Fruit fly (Drosophila melanogaster) whole organism, adult: Measurements from ENCODE around the gene Atg6.
A peak's percentile ranks its signal among the peaks of the same experiment; 100 is the strongest.

ENCODE experiments used
- CG11617 ChIP-seq: fragments of 200-800 bp; sonication (Bioruptor generic); optimal IDR thresholded peaks from 2 replicates; lab custom pipeline; 2017; ENCODE audit warnings: mild to moderate bottlenecking, missing biosample characterization, missing genetic modification reagents, missing genetic modification characterization
- CG12768 ChIP-seq: fragments of 200-800 bp; sonication (Bioruptor generic); optimal IDR thresholded peaks from 2 replicates; lab custom pipeline; 2017; ENCODE audit warnings: missing biosample characterization, missing genetic modification characterization, mild to moderate bottlenecking, moderate library complexity, missing genetic modification reagents
- CG14711 ChIP-seq: fragments of 200-800 bp; sonication (Bioruptor generic); optimal IDR thresholded peaks from 2 replicates; lab custom pipeline; 2018; ENCODE audit warnings: missing biosample characterization, mild to moderate bottlenecking, missing genetic modification characterization, moderate library complexity
- CG1620 ChIP-seq: fragments of 200-800 bp; sonication (Bioruptor generic); optimal IDR thresholded peaks from 2 replicates; lab custom pipeline; 2016; ENCODE audit warnings: missing biosample characterization, missing genetic modification characterization
- CG33017 ChIP-seq: fragments of 200-800 bp; sonication (Bioruptor generic); optimal IDR thresholded peaks from 2 replicates; lab custom pipeline; 2018; ENCODE audit warnings: missing biosample characterization, mild to moderate bottlenecking, missing genetic modification characterization, moderate library complexity
- CG5204 ChIP-seq: fragments of 200-800 bp; sonication (Bioruptor generic); optimal IDR thresholded peaks from 2 replicates; lab custom pipeline; 2016; ENCODE audit warnings: missing biosample characterization, missing genetic modification characterization
- CG7045 ChIP-seq: fragments of 200-800 bp; sonication (Bioruptor generic); optimal IDR thresholded peaks from 2 replicates; lab custom pipeline; 2017; ENCODE audit warnings: missing biosample characterization, mild to moderate bottlenecking, missing genetic modification characterization
- CG7101 ChIP-seq: fragments of 200-800 bp; sonication (Bioruptor generic); optimal IDR thresholded peaks from 2 replicates; lab custom pipeline; 2018; ENCODE audit warnings: missing biosample characterization, mild to moderate bottlenecking, missing genetic modification characterization, moderate library complexity
- Clk ChIP-seq: fragments of 200-800 bp; sonication (Bioruptor generic); optimal IDR thresholded peaks from 2 replicates; lab custom pipeline; 2017; ENCODE audit warnings: missing biosample characterization, missing genetic modification characterization
- Crg-1 ChIP-seq: fragments of 200-800 bp; sonication (Bioruptor generic); optimal IDR thresholded peaks from 2 replicates; lab custom pipeline; 2016; ENCODE audit warnings: missing biosample characterization, missing genetic modification characterization
- Hr96 ChIP-seq: fragments of 200-800 bp; sonication (Bioruptor generic); optimal IDR thresholded peaks from 2 replicates; lab custom pipeline; 2016; ENCODE audit warnings: missing biosample characterization, missing genetic modification characterization
- Mnt ChIP-seq: fragments of 200-800 bp; sonication (Bioruptor generic); optimal IDR thresholded peaks from 2 replicates; lab custom pipeline; 2016; ENCODE audit warnings: missing biosample characterization, mild to moderate bottlenecking, missing genetic modification characterization
- bab1 ChIP-seq: fragments of 200-800 bp; sonication (Bioruptor generic); optimal IDR thresholded peaks from 3 replicates; lab custom pipeline; 2019; ENCODE audit warnings: missing biosample characterization, mild to moderate bottlenecking, missing genetic modification characterization, moderate library complexity
- cic ChIP-seq: fragments of 200-800 bp; sonication (Bioruptor generic); optimal IDR thresholded peaks from 2 replicates; lab custom pipeline; 2017; ENCODE audit warnings: missing biosample characterization, mild to moderate bottlenecking, missing genetic modification characterization, moderate library complexity
- cnc ChIP-seq, 2 experiments: fragments of >200 bp; optimal IDR thresholded peaks; 2 replicates each; lab custom pipeline; 2017
- kay ChIP-seq: fragments of 200-800 bp; sonication (Bioruptor generic); peaks from one replicate; lab custom pipeline; 2016; ENCODE audit warnings: missing biosample characterization, missing genetic modification characterization, borderline replicate concordance
- ovo ChIP-seq: fragments of 200-800 bp; sonication (Bioruptor generic); optimal IDR thresholded peaks from 2 replicates; lab custom pipeline; 2016; ENCODE audit warnings: missing biosample characterization, missing genetic modification characterization
- pad ChIP-seq: fragments of 200-800 bp; sonication (Bioruptor generic); optimal IDR thresholded peaks from 3 replicates; lab custom pipeline; 2017; ENCODE audit warnings: missing biosample characterization, missing genetic modification characterization, mild to moderate bottlenecking, moderate library complexity, missing genetic modification reagents
- tj ChIP-seq: fragments of 200-800 bp; sonication (Bioruptor generic); optimal IDR thresholded peaks from 3 replicates; lab custom pipeline; 2017; ENCODE audit warnings: missing biosample characterization, mild to moderate bottlenecking, missing genetic modification characterization, moderate library complexity
- toe ChIP-seq: fragments of 200-800 bp; sonication (Bioruptor generic); optimal IDR thresholded peaks from 2 replicates; lab custom pipeline; 2016; ENCODE audit warnings: missing biosample characterization, missing genetic modification characterization

Gene Atg6

dm6 chr3R:24015449-24015848 lies 35.1 kb downstream of the Atg6 start:
- no peak for TF ChIP-seq CG7045
- no peak for TF ChIP-seq CG7101 (tag; lab: Kevin White, UChicago)
- TF ChIP-seq Hr96 = no peak
- no peak for TF ChIP-seq cic (GFP tag; lab: Kevin White, UChicago)
- no peak for TF ChIP-seq pad
- no peak for TF ChIP-seq toe (GFP tag; lab: Kevin White, UChicago)
- no peak for TF ChIP-seq cnc (optimal IDR thresholded peaks at IDR 0.05; lab: Kevin White, UChicago)
- TF ChIP-seq CG5204 (GFP tag; lab: Kevin White, UChicago) = no peak
- no peak for TF ChIP-seq Mnt (GFP tag; lab: Kevin White, UChicago)
- no peak for TF ChIP-seq CG12768
- no peak for TF ChIP-seq CG11617 (GFP tag; lab: Kevin White, UChicago)
- no peak for TF ChIP-seq Crg-1 (GFP tag; lab: Kevin White, UChicago)
- TF ChIP-seq kay (GFP tag; lab: Kevin White, UChicago) = no peak
- no peak for TF ChIP-seq bab1

- no peak for TF ChIP-seq CG7045
- TF ChIP-seq Hr96 = no peak
- no peak for TF ChIP-seq cnc (optimal IDR thresholded peaks at IDR 0.05; lab: Kevin White, UChicago)
- TF ChIP-seq pad = no peak
- TF ChIP-seq CG5204 (GFP tag; lab: Kevin White, UChicago) = no peak
These were observed 36.0 kb downstream of the Atg6 start for dm6 chr3R:24014600-24014999.

DNA sequence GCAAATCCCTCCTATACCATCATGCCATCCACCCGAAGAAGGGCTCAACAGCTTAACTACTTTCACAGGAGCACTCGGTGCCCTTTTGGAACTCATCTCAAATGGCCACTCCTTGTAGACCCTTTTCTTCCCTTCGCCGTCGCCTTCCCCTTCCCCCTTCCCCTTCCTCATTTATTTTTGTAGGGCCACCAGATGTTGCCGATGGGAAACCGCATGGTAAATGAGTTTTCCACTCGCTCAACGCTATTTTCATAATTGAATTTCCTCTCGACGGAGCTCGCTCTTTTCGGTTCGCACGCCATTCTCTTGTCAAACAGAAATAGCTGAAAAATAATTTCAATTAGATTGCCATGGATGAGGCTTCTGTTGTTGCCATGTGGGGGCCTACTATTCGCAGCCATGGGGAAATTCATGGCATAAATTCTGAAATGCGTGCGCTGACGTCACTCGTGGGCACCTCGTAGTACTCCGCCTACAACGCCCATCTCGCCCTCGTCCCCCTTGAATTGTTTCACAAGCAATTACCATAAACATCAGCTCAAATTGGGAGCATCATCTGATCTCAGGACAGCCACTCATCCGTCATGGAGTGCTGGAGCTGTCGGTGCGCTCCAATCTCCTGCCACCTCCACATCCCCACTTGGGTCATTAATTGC lies 38.4 kb downstream of the Atg6 start:
- TF ChIP-seq Mnt (GFP tag; lab: Kevin White, UChicago) (no peak), tj (GFP tag; lab: Kevin White, UChicago) (no peak), bab1 (no peak), cnc (optimal IDR thresholded peaks at IDR 0.05; lab: Kevin White, UChicago) (no peak), Clk (GFP tag; lab: Kevin White, UChicago) (no peak), pad (no peak), Crg-1 (GFP tag; lab: Kevin White, UChicago) (no peak), kay (GFP tag; lab: Kevin White, UChicago) (no peak), toe (GFP tag; lab: Kevin White, UChicago) (no peak), cic (GFP tag; lab: Kevin White, UChicago) (no peak)

DNA sequence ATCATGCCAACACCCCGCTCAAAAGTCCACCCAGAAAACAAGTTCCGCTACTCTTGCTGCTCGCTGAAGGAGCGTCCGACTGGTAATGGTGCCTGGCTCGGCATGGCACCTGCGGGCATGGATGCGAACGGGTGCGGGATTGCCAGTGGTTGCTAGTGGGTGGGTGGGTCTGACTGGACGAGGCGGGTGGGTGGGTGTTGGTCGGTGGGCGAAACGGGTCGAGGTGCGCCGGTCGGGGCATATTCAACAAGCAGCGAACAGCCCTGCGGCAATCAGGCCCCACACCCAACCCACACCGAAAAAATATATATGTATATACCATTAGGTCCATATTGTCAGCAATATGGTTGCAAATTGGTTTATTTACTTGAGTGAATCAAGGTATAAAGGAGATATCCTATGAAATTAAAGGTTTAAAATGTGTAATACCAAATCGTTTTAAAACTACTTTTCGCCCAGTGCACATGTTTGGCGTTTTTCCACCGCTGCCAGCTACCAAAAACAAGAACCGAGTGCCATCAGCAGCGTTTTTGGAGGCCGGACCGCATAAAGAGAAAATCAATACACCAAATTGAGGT lies 39.9 kb downstream of the Atg6 start:
- TF ChIP-seq tj (GFP tag; lab: Kevin White, UChicago) (no peak), CG1620 (GFP tag; lab: Kevin White, UChicago) (no peak), cnc (optimal IDR thresholded peaks at IDR 0.05; lab: Kevin White, UChicago) (no peak), kay (GFP tag; lab: Kevin White, UChicago) (no peak), CG5204 (GFP tag; lab: Kevin White, UChicago) (no peak), CG33017 (tag; lab: Kevin White, UChicago) (peak; percentile 1)

DNA sequence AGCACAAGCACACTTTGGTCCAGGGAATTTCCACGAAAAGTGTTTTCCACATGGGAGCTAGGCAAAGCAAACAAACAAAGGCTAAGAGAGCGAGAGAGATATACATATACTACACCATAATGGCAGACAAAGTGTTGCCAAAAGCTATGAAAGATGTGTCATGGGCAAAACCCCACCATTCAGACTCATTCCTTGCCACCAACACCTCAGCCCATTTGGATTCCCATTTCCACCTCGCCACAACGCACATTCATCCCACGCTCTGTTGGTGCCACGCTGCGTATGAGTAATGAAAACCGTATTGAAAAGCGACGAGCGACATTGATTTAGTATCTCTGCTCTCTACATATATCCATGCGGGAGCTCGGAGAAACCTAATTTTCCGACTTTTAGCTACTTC lies 41.7 kb downstream of the Atg6 start:
- no peak for TF ChIP-seq CG11617 (GFP tag; lab: Kevin White, UChicago)

DNA sequence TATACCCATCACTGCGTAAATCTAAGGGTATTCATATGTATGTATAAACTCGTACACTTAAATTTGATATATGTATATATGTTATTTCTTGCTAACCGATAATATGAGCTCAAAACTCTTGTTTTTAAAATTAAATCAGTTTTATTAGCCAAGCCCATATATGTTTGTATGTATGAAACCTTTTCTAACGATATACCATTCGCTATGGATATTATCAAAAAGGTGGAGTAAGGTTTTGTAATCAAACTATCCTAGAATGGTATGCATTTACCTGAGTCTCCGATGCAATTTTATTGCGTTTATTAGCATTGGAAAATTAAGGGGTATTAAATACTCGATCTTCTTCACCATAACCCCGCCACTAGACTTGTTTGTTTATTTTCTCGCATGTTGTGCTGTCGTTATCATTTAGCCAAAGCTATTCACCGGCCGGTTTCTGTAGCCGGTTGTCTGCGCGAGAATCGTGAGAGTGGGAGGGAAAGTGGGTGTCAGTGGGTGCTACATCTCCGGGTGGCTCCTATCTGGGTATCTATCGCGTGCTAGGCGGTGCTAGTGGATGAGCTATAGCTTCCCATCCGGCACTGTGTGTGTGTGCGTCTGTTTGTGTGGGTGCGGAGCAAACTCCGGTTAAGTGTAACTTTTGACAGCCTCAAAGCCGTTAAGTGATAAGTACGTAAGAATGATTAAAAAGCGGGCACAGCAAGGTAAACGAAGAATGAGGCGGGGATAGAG lies 42.6 kb downstream of the Atg6 start:
- TF ChIP-seq Mnt (GFP tag; lab: Kevin White, UChicago) = peak; percentile 5
- TF ChIP-seq kay (GFP tag; lab: Kevin White, UChicago) = peak; percentile 66
- no peak for TF ChIP-seq Clk (GFP tag; lab: Kevin White, UChicago)
- peak; percentile 41 for TF ChIP-seq cic (GFP tag; lab: Kevin White, UChicago)

- TF ChIP-seq CG5204 (GFP tag; lab: Kevin White, UChicago) = peak; percentile 17
- TF ChIP-seq kay (GFP tag; lab: Kevin White, UChicago) = no peak
- TF ChIP-seq CG7101 (tag; lab: Kevin White, UChicago) = peak; percentile 40
- TF ChIP-seq bab1 = peak; percentile 46
- peak; percentile 35 for TF ChIP-seq CG11617 (GFP tag; lab: Kevin White, UChicago)
- no peak for TF ChIP-seq ovo (GFP tag; lab: Kevin White, UChicago)
- TF ChIP-seq Hr96 = peak; percentile 17
- no peak for TF ChIP-seq CG1620 (GFP tag; lab: Kevin White, UChicago)
- TF ChIP-seq cic (GFP tag; lab: Kevin White, UChicago) = peak; percentile 58
- TF ChIP-seq tj (GFP tag; lab: Kevin White, UChicago) = peak; percentile 42
- TF ChIP-seq pad = peak; percentile 54
- peak; percentile 48 for TF ChIP-seq toe (GFP tag; lab: Kevin White, UChicago)
- TF ChIP-seq cnc (optimal IDR thresholded peaks at IDR 0.05; lab: Kevin White, UChicago) = no peak
- no peak for TF ChIP-seq Crg-1 (GFP tag; lab: Kevin White, UChicago)
- TF ChIP-seq Clk (GFP tag; lab: Kevin White, UChicago) = no peak
- peak; percentile 62 for TF ChIP-seq Mnt (GFP tag; lab: Kevin White, UChicago)
- peak; percentile 45 for TF ChIP-seq CG33017 (tag; lab: Kevin White, UChicago)
- peak; percentile 4 for TF ChIP-seq CG7045
- TF ChIP-seq CG14711 (tag; lab: Kevin White, UChicago) = no peak
- TF ChIP-seq CG12768 = peak; percentile 19
These were observed 44.0 kb downstream of the Atg6 start for dm6 chr3R:24006449-24007159.
